ENCODE assay signal across 4 worm cellular contexts in the genomic region with DNA sequence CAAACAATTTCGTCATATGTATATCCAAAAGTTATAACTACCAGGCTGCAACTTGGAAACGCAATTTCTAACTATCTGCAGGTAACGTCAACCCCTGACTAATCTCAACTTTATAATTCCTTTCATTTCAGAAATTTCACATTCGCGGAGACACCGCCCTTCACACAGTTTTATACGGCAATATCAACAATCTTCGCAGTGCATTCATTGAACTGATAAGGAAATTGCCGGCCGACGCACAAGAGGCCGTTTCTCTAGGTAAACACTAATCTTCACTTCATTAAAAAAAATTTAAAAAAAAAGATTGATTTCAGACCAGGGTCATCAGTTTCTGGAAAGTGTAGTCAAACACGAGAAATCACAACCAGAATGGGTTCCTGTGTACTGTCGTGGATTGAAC.
TF ChIP-seq lines count a peak whose summit lies in the region.

No protein-coding gene starts in this region.

TF ChIP-seq in whole organism, L1 larva, 84 proteins besides CTCF, POLR2A, EP300 and RAD21 (continued from another document):
- TF ChIP-seq ets-5 (GFP tag; IDR thresholded peaks at IDR 0.05; lab: Robert Waterston, UW): no peak
- no peak for TF ChIP-seq nhr-11 (tag; optimal IDR thresholded peaks at IDR 0.05; lab: Kevin White, UChicago)
- TF ChIP-seq hlh-4 (tag; optimal IDR thresholded peaks at IDR 0.05; lab: Kevin White, UChicago): no peak
- no peak for TF ChIP-seq efl-3 (GFP tag; optimal IDR thresholded peaks at IDR 0.05; lab: Kevin White, UChicago)
- TF ChIP-seq irx-1 (tag; optimal IDR thresholded peaks at IDR 0.05; lab: Kevin White, UChicago): no peak
- TF ChIP-seq lir-3 (tag; optimal IDR thresholded peaks at IDR 0.05; lab: Kevin White, UChicago; ENCODE audit: poor library complexity): no peak
TF ChIP-seq in whole organism, L1 larva: peak in this region for 4.

TF ChIP-seq in whole organism, L2 larva, 48 proteins besides CTCF, POLR2A, EP300 and RAD21 (continued from another document):
- TF ChIP-seq ceh-16 (tag; optimal IDR thresholded peaks at IDR 0.05; lab: Kevin White, UChicago): no peak
- TF ChIP-seq fos-1 (tag; optimal IDR thresholded peaks at IDR 0.05; lab: Kevin White, UChicago): peak; percentile 89
- no peak for TF ChIP-seq mbf-1 (tag; optimal IDR thresholded peaks at IDR 0.05; lab: Kevin White, UChicago)
- TF ChIP-seq egl-27 (tag; optimal IDR thresholded peaks at IDR 0.05; lab: Kevin White, UChicago): no peak
- no peak for TF ChIP-seq Y55F3AM.14 (GFP tag; optimal IDR thresholded peaks at IDR 0.05; lab: Kevin White, UChicago)

TF ChIP-seq in whole organism, L3 larva, 47 proteins besides CTCF, POLR2A, EP300 and RAD21 (continued from another document):
- no peak for TF ChIP-seq hmg-11 (tag; optimal IDR thresholded peaks at IDR 0.05; lab: Kevin White, UChicago)
- no peak for TF ChIP-seq tbx-2 (tag; optimal IDR thresholded peaks at IDR 0.05; lab: Kevin White, UChicago)
- TF ChIP-seq ceh-28 (tag; optimal IDR thresholded peaks at IDR 0.05; lab: Kevin White, UChicago): no peak
- no peak for TF ChIP-seq eor-1 (tag; optimal IDR thresholded peaks at IDR 0.05; lab: Kevin White, UChicago)
- TF ChIP-seq pqm-1 (tag; optimal IDR thresholded peaks at IDR 0.05; lab: Kevin White, UChicago): peak; percentile 50
TF ChIP-seq in whole organism, L3 larva: peak in this region for 3.

TF ChIP-seq in whole organism, L4 larva, 104 proteins besides CTCF, POLR2A, EP300 and RAD21 (continued from another document):
- peak; percentile 67 for TF ChIP-seq nhr-28 (tag; optimal IDR thresholded peaks at IDR 0.05; lab: Kevin White, UChicago)
- peak; percentile 67 for TF ChIP-seq hlh-11 (tag; optimal IDR thresholded peaks at IDR 0.05; lab: Kevin White, UChicago)
- TF ChIP-seq nhr-76 (tag; optimal IDR thresholded peaks at IDR 0.05; lab: Kevin White, UChicago): no peak
TF ChIP-seq in whole organism, L4 larva: peak in this region for 9.
